Fruit fly (Drosophila melanogaster): ENCODE measurements around the gene CG15715.
A peak's percentile ranks its signal among the peaks of the same experiment; 100 is the strongest.

Gene CG15715

dm6 chr3L:15826347-15826984 lies 10.8 kb downstream of the CG15715 start, which contains the start of the genes DCP2 and dbo (continued):
- peak; percentile 74 for TF ChIP-seq zfh2 (GFP tag; optimal IDR thresholded peaks at IDR 0.05)
- TF ChIP-seq Awh (GFP tag; IDR thresholded peaks at IDR 0.05) = no peak
- TF ChIP-seq Camta (GFP tag; optimal IDR thresholded peaks at IDR 0.05) = no peak
- TF ChIP-seq CG31441 (GFP tag; IDR thresholded peaks at IDR 0.05) = peak; percentile 57; the same call in 1 of the 2 replicates
- no peak for TF ChIP-seq Poxn (GFP tag; IDR thresholded peaks at IDR 0.05)
- TF ChIP-seq CG9437 (GFP tag; optimal IDR thresholded peaks at IDR 0.05) = peak; percentile 99
- TF ChIP-seq run (tag; optimal IDR thresholded peaks at IDR 0.05) = peak; percentile 48
- TF ChIP-seq CG6854 (GFP tag; optimal IDR thresholded peaks at IDR 0.05) = no peak
- peak; percentile 67 for TF ChIP-seq tna (GFP tag; IDR thresholded peaks at IDR 0.05; ENCODE audit: partially characterized antibody)
- peak; percentile 20; the same call in 1 of the 2 replicates for TF ChIP-seq MBD-R2 (GFP tag; IDR thresholded peaks at IDR 0.05)
- peak; percentile 21 for TF ChIP-seq maf-S (GFP tag; optimal IDR thresholded peaks at IDR 0.05)
- peak; percentile 5 for TF ChIP-seq CG12744 (GFP tag; optimal IDR thresholded peaks at IDR 0.05)
- TF ChIP-seq lola (GFP tag; optimal IDR thresholded peaks at IDR 0.05) = peak in 1 of 3 experiments; percentile 49
- no peak for TF ChIP-seq CG8359 (GFP tag; optimal IDR thresholded peaks at IDR 0.05; ENCODE audit: borderline replicate concordance)
- peak; percentile 73 for TF ChIP-seq lmd (GFP tag; IDR thresholded peaks at IDR 0.05)
- TF ChIP-seq ara (GFP tag; IDR thresholded peaks at IDR 0.05) = peak; percentile 25; the same call in 1 of the 2 replicates
- TF ChIP-seq h (optimal IDR thresholded peaks at IDR 0.05) = no peak
- peak; percentile 64 for TF ChIP-seq CG18599 (GFP tag; optimal IDR thresholded peaks at IDR 0.05)
- peak; percentile 47 for TF ChIP-seq croc (GFP tag; conservative IDR thresholded peaks at IDR 0.05)
- TF ChIP-seq gcm2 (GFP tag; optimal IDR thresholded peaks at IDR 0.05) = no peak
- peak; percentile 74 for TF ChIP-seq az2 (GFP tag; optimal IDR thresholded peaks at IDR 0.05)
- TF ChIP-seq CG7357 (GFP tag; IDR thresholded peaks at IDR 0.05) = peak; percentile 45; the same call in 1 of the 3 replicates
- TF ChIP-seq ATbp (GFP tag; optimal IDR thresholded peaks at IDR 0.05) = peak; percentile 2
- peak; percentile 79 for TF ChIP-seq Dref (GFP tag; IDR thresholded peaks at IDR 0.05)
- 0 out of 2 replicates have a peak, but pooled peaks have one; percentile 34 for TF ChIP-seq ttk (GFP tag; IDR thresholded peaks at IDR 0.05)
- no peak for TF ChIP-seq da (GFP tag; optimal IDR thresholded peaks at IDR 0.05)
- peak; percentile 86 for TF ChIP-seq Bgb (GFP tag; IDR thresholded peaks at IDR 0.05; ENCODE audit: partially characterized antibody)
- TF ChIP-seq CG14050 (GFP tag; IDR thresholded peaks at IDR 0.05) = peak; percentile 40; the same call in 1 of the 3 replicates
- TF ChIP-seq CG8290 (GFP tag; optimal IDR thresholded peaks at IDR 0.05) = no peak
- peak in 1 of 2 experiments; percentile 52 for TF ChIP-seq CG8290 (tag; optimal IDR thresholded peaks at IDR 0.05)
- no peak for TF ChIP-seq lbe (GFP tag; optimal IDR thresholded peaks at IDR 0.05)
- TF ChIP-seq onecut (GFP tag; IDR thresholded peaks at IDR 0.05) = no peak; the same call in 1 of the 2 replicates
- TF ChIP-seq CG17802 (tag; optimal IDR thresholded peaks at IDR 0.05) = no peak
- TF ChIP-seq ken (GFP tag; IDR thresholded peaks at IDR 0.05) = peak; percentile 60; the same call in 2 of the 3 replicates
- peak; percentile 83 for TF ChIP-seq CoRest (tag; optimal IDR thresholded peaks at IDR 0.05)
- TF ChIP-seq CG13775 (GFP tag; optimal IDR thresholded peaks at IDR 0.05) = peak; percentile 52
- TF ChIP-seq CG4360 (GFP tag; IDR thresholded peaks at IDR 0.05) = no peak
- no peak for TF ChIP-seq ro (GFP tag; IDR thresholded peaks at IDR 0.05)
- TF ChIP-seq E2f2 (GFP tag; IDR thresholded peaks at IDR 0.05) = peak; percentile 30; the same call in 1 of the 2 replicates
- TF ChIP-seq pzg (GFP tag; optimal IDR thresholded peaks at IDR 0.05) = peak; percentile 28
- TF ChIP-seq pnt (GFP tag; optimal IDR thresholded peaks at IDR 0.05) = no peak
- TF ChIP-seq CTCF (GFP tag; optimal IDR thresholded peaks at IDR 0.05) = peak; percentile 32
- peak; percentile 77 for TF ChIP-seq NfI (GFP tag; optimal IDR thresholded peaks at IDR 0.05)
- TF ChIP-seq CG2712 (tag; optimal IDR thresholded peaks at IDR 0.05) = peak; percentile 76
- peak; percentile 24 for TF ChIP-seq CG16863 (GFP tag; optimal IDR thresholded peaks at IDR 0.05)
- TF ChIP-seq tio (GFP tag; optimal IDR thresholded peaks at IDR 0.05) = peak; percentile 63
- no peak for TF ChIP-seq CG6683 (GFP tag; optimal IDR thresholded peaks at IDR 0.05)
- no peak for TF ChIP-seq CG2202 (tag; optimal IDR thresholded peaks at IDR 0.05)
- no peak for TF ChIP-seq Vsx1 (GFP tag; optimal IDR thresholded peaks at IDR 0.05)
- TF ChIP-seq bcd (GFP tag; optimal IDR thresholded peaks at IDR 0.05) = peak; percentile 62
- TF ChIP-seq CG17186 (GFP tag; optimal IDR thresholded peaks at IDR 0.05) = no peak

All from whole organism, embryonic.